Fruit fly (Drosophila melanogaster): ENCODE results near the gene CG5707.

CG5707 gene

dm6 chr3L:2191994-2192450 is at the start of gene CG5707 (continued):
- TF ChIP-seq CG6272 (GFP tag; IDR thresholded peaks at IDR 0.05): no peak
- TF ChIP-seq HHEX (GFP tag; optimal IDR thresholded peaks at IDR 0.05): no peak
- 0 out of 2 replicates have a peak, but pooled peaks have one; percentile 17 for TF ChIP-seq tna (GFP tag; IDR thresholded peaks at IDR 0.05; ENCODE audit: partially characterized antibody)
- TF ChIP-seq jing (GFP tag; optimal IDR thresholded peaks at IDR 0.05): no peak
- peak; percentile 53; the same call in 1 of the 3 replicates for TF ChIP-seq CG34224 (GFP tag; IDR thresholded peaks at IDR 0.05; ENCODE audit: partially characterized antibody)
- TF ChIP-seq btn (GFP tag; optimal IDR thresholded peaks at IDR 0.05): no peak
- TF ChIP-seq CG1792 (GFP tag; optimal IDR thresholded peaks at IDR 0.05): no peak
- peak; percentile 6 for TF ChIP-seq CG15514 (GFP tag; optimal IDR thresholded peaks at IDR 0.05)
- TF ChIP-seq CG13296 (GFP tag; optimal IDR thresholded peaks at IDR 0.05): no peak
- peak; percentile 29; the same call in 1 of the 2 replicates for TF ChIP-seq Bgb (GFP tag; IDR thresholded peaks at IDR 0.05; ENCODE audit: partially characterized antibody)
- TF ChIP-seq CG30020 (tag; optimal IDR thresholded peaks at IDR 0.05): no peak
- peak; percentile 16 for TF ChIP-seq CG3281 (GFP tag; optimal IDR thresholded peaks at IDR 0.05)
- TF ChIP-seq CG14860 (GFP tag; IDR thresholded peaks at IDR 0.05; ENCODE audit: partially characterized antibody): no peak
- TF ChIP-seq MESR4 (GFP tag; optimal IDR thresholded peaks at IDR 0.05): no peak
- no peak for TF ChIP-seq CG12659 (GFP tag; optimal IDR thresholded peaks at IDR 0.05)
- no peak for TF ChIP-seq Fer1 (GFP tag; optimal IDR thresholded peaks at IDR 0.05)
- TF ChIP-seq insv (GFP tag; optimal IDR thresholded peaks at IDR 0.05): no peak
- no peak for TF ChIP-seq CG12155 (GFP tag; optimal IDR thresholded peaks at IDR 0.05)
- TF ChIP-seq Hr78 (GFP tag; optimal IDR thresholded peaks at IDR 0.05): peak in 1 of 2 experiments; percentile 76
- TF ChIP-seq Oaz (GFP tag; IDR thresholded peaks at IDR 0.05): no peak
- TF ChIP-seq CG8478 (optimal IDR thresholded peaks at IDR 0.05): no peak
- TF ChIP-seq CG13123 (GFP tag; optimal IDR thresholded peaks at IDR 0.05): no peak
- TF ChIP-seq chinmo (GFP tag; IDR thresholded peaks at IDR 0.05; ENCODE audit: partially characterized antibody): 0 out of 4 replicates have a peak, but pooled peaks have one; percentile 64
- TF ChIP-seq CG13287 (GFP tag; IDR thresholded peaks at IDR 0.05; ENCODE audit: partially characterized antibody): peak; percentile 19; the same call in 1 of the 2 replicates
- no peak for TF ChIP-seq luna (GFP tag; optimal IDR thresholded peaks at IDR 0.05)
- TF ChIP-seq CG11504 (tag; optimal IDR thresholded peaks at IDR 0.05): no peak

dm6 chr3L:2237543-2238233 is 45.7 kb upstream of the CG5707 start, which contains the start of gene ACXD:
TSS of gene ACXD (plus strand) at chr3L:2237608.
- TF ChIP-seq CG8281 (tag; optimal IDR thresholded peaks at IDR 0.05) (no peak), chn (GFP tag; optimal IDR thresholded peaks at IDR 0.05) (no peak), z (GFP tag; IDR thresholded peaks at IDR 0.05) (0 out of 3 replicates have a peak, but pooled peaks have one; percentile 12), CG5180 (GFP tag; optimal IDR thresholded peaks at IDR 0.05) (peak; percentile 71), Jarid2 (GFP tag; optimal IDR thresholded peaks at IDR 0.05) (peak; percentile 72), cwo (GFP tag; optimal IDR thresholded peaks at IDR 0.05) (peak; percentile 9), sd (tag; optimal IDR thresholded peaks at IDR 0.05) (peak; percentile 14), Nf-YA (GFP tag; IDR thresholded peaks at IDR 0.05) (0 out of 2 replicates have a peak, but pooled peaks have one; percentile 27), CG7963 (GFP tag; IDR thresholded peaks at IDR 0.05; ENCODE audit: partially characterized antibody) (0 out of 3 replicates have a peak, but pooled peaks have one; percentile 20), GATAe (GFP tag; conservative IDR thresholded peaks at IDR 0.05) (peak; percentile 66), Antp (GFP tag; optimal IDR thresholded peaks at IDR 0.05) (no peak), exex (tag; optimal IDR thresholded peaks at IDR 0.05) (peak; percentile 95), fu2 (GFP tag; optimal IDR thresholded peaks at IDR 0.05) (no peak), HLHmδ (GFP tag; optimal IDR thresholded peaks at IDR 0.05) (no peak), emc (GFP tag; optimal IDR thresholded peaks at IDR 0.05) (no peak), CG10543 (GFP tag; optimal IDR thresholded peaks at IDR 0.05) (peak; percentile 43), crol (GFP tag; IDR thresholded peaks at IDR 0.05) (0 out of 2 replicates have a peak, but pooled peaks have one; percentile 14), CG7745 (tag; optimal IDR thresholded peaks at IDR 0.05) (peak; percentile 88), CG33557 (GFP tag; optimal IDR thresholded peaks at IDR 0.05) (no peak), Hey (tag; optimal IDR thresholded peaks at IDR 0.05) (peak; percentile 6), pan (optimal IDR thresholded peaks at IDR 0.05) (no peak), pan (GFP tag; optimal IDR thresholded peaks at IDR 0.05 in 1 of 2, IDR thresholded peaks at IDR 0.05 in 1 of 2) (peak in 1 of 2 experiments; percentile 32)
